Fruit fly (Drosophila melanogaster): ENCODE results near the gene emb.

emb gene

DNA sequence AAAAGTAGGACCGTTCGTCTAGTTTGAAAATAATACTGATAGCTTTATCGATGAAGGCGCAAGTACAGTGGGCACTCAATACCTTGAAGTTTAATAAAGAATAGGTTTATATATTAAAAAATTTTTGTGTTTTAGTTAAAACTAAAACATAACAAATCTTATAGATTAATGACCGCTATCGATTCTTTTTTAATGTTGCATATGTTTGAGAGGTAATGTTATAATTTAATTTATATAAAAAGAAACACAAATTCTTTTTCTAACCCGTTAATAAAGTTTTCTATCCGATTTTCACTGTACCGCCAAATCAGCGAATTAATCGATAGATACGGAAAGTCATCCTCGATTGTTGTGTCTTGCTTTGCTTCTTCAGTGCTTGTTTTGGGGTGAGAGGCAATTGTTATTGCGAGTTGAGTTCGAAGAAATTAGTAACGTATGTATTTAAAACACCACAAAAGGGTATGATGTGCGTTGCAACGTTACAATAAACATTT is 19.2 kb upstream of the emb start, which contains the start of the genes Dad1 and CG13384 (continued):
- TF ChIP-seq Rx (GFP tag; IDR thresholded peaks at IDR 0.05) (peak; percentile 58), dpn (GFP tag; optimal IDR thresholded peaks at IDR 0.05) (peak; percentile 62 to 93), chif (GFP tag; optimal IDR thresholded peaks at IDR 0.05) (peak; percentile 46 to 74), B-H2 (GFP tag; optimal IDR thresholded peaks at IDR 0.05) (peak; percentile 96), CG4820 (GFP tag; optimal IDR thresholded peaks at IDR 0.05) (peak; percentile 83), Sry-β (GFP tag; optimal IDR thresholded peaks at IDR 0.05) (peak; percentile 44), lmd (GFP tag; IDR thresholded peaks at IDR 0.05) (peak; percentile 93), Bteb2 (GFP tag; optimal IDR thresholded peaks at IDR 0.05) (peak; percentile 83), Xbp1 (GFP tag; optimal IDR thresholded peaks at IDR 0.05) (peak; percentile 95), dan (GFP tag; IDR thresholded peaks at IDR 0.05) (peak; percentile 63), CG9876 (GFP tag; optimal IDR thresholded peaks at IDR 0.05) (peak; percentile 1), sim (GFP tag; IDR thresholded peaks at IDR 0.05) (peak; percentile 53; the same call in 1 of the 2 replicates), E2f1 (GFP tag; IDR thresholded peaks at IDR 0.05) (peak; percentile 93), insv (GFP tag; optimal IDR thresholded peaks at IDR 0.05) (peak in 1 of 2 experiments; percentile 64), grau (tag; optimal IDR thresholded peaks at IDR 0.05) (peak; percentile 100), CG3281 (GFP tag; optimal IDR thresholded peaks at IDR 0.05) (peak; percentile 95), CG12155 (GFP tag; optimal IDR thresholded peaks at IDR 0.05) (peak; percentile 90), CrebB (tag; optimal IDR thresholded peaks at IDR 0.05) (peak; percentile 83), CG1603 (tag; optimal IDR thresholded peaks at IDR 0.05) (peak; percentile 33), chm (GFP tag; IDR thresholded peaks at IDR 0.05) (peak; percentile 70; the same call in 1 of the 2 replicates), CG3163 (GFP tag; optimal IDR thresholded peaks at IDR 0.05) (no peak), tin (GFP tag; optimal IDR thresholded peaks at IDR 0.05) (peak; percentile 91), her (GFP tag; optimal IDR thresholded peaks at IDR 0.05) (peak; percentile 26), mirr (GFP tag; optimal IDR thresholded peaks at IDR 0.05) (peak; percentile 52), CG14965 (GFP tag; optimal IDR thresholded peaks at IDR 0.05; ENCODE audit: borderline replicate concordance) (no peak), kni (GFP tag; optimal IDR thresholded peaks at IDR 0.05) (peak; percentile 59), CG9727 (GFP tag; optimal IDR thresholded peaks at IDR 0.05) (peak; percentile 93), pum (GFP tag; optimal IDR thresholded peaks at IDR 0.05) (peak; percentile 48), cad (GFP tag; optimal IDR thresholded peaks at IDR 0.05) (no peak), Dip3 (GFP tag; optimal IDR thresholded peaks at IDR 0.05) (peak; percentile 67), CG15696 (tag; optimal IDR thresholded peaks at IDR 0.05) (peak; percentile 94), CG11696 (GFP tag; IDR thresholded peaks at IDR 0.05) (peak; percentile 65), Awh (GFP tag; IDR thresholded peaks at IDR 0.05) (peak; percentile 68), Lpt (GFP tag; optimal IDR thresholded peaks at IDR 0.05) (no peak), ATbp (GFP tag; optimal IDR thresholded peaks at IDR 0.05) (peak; percentile 84), fd64A (GFP tag; optimal IDR thresholded peaks at IDR 0.05) (no peak), tgo (GFP tag; IDR thresholded peaks at IDR 0.05) (peak; percentile 94), CG1529 (GFP tag; optimal IDR thresholded peaks at IDR 0.05) (peak; percentile 81), Nf-YA (GFP tag; IDR thresholded peaks at IDR 0.05) (peak; percentile 47; the same call in 1 of the 2 replicates), scrt (GFP tag; optimal IDR thresholded peaks at IDR 0.05) (peak; percentile 85), fu2 (GFP tag; optimal IDR thresholded peaks at IDR 0.05) (peak; percentile 18), zfh1 (GFP tag; IDR thresholded peaks at IDR 0.05) (peak; percentile 85), MESR4 (GFP tag; optimal IDR thresholded peaks at IDR 0.05) (no peak), CG3065 (GFP tag; optimal IDR thresholded peaks at IDR 0.05) (peak; percentile 57), prd (optimal IDR thresholded peaks at IDR 0.05) (no peak), prd (GFP tag; IDR thresholded peaks at IDR 0.05) (peak; percentile 95), Bgb (GFP tag; IDR thresholded peaks at IDR 0.05; ENCODE audit: partially characterized antibody) (peak; percentile 47; the same call in 1 of the 2 replicates), ftz-f1 (GFP tag; optimal IDR thresholded peaks at IDR 0.05) (no peak), tap (tag; optimal IDR thresholded peaks at IDR 0.05) (peak; percentile 90), Deaf1 (tag; optimal IDR thresholded peaks at IDR 0.05) (peak; percentile 79), CG16815 (GFP tag; optimal IDR thresholded peaks at IDR 0.05) (peak; percentile 92)
